Worm (Caenorhabditis elegans) whole organism, mixed stage, embryonic: Measurements from ENCODE around the gene C25H3.14.

ENCODE experiments used
- M03D4.4 ChIP-seq: sonication (generic microtip); optimal IDR thresholded peaks from 2 replicates; lab custom pipeline; 2017; ENCODE audit warnings: mild to moderate bottlenecking, missing genetic modification characterization, missing compliant biosample characterization
- bed-3 ChIP-seq: fragments of 200-800 bp; sonication (Bioruptor generic); optimal IDR thresholded peaks from 3 replicates; lab custom pipeline; 2018; ENCODE audit warnings: mild to moderate bottlenecking, missing genetic modification characterization, moderate library complexity, missing compliant biosample characterization
- blmp-1 ChIP-seq: fragments of 150-350 bp; optimal IDR thresholded peaks from 2 replicates; lab custom pipeline; 2014; ENCODE audit warnings: missing biosample characterization, missing genetic modification characterization
- ceh-39 ChIP-seq: fragments of 150-350 bp; optimal IDR thresholded peaks from 2 replicates; lab custom pipeline; 2014; ENCODE audit warnings: missing biosample characterization, missing genetic modification characterization
- ceh-43 ChIP-seq: fragments of 200-800 bp; sonication (Bioruptor generic); optimal IDR thresholded peaks from 2 replicates; lab custom pipeline; 2018; ENCODE audit warnings: mild to moderate bottlenecking, missing genetic modification characterization, moderate library complexity, missing compliant biosample characterization
- ceh-83 ChIP-seq: fragments of 200-800 bp; sonication (Bioruptor generic); optimal IDR thresholded peaks from 2 replicates; lab custom pipeline; 2018; ENCODE audit warnings: mild to moderate bottlenecking, missing genetic modification characterization, missing compliant biosample characterization
- cnd-1 ChIP-seq: fragments of 200-800 bp; sonication (Bioruptor generic); optimal IDR thresholded peaks from 2 replicates; lab custom pipeline; 2018; ENCODE audit warnings: mild to moderate bottlenecking, missing genetic modification characterization, missing compliant biosample characterization
- drap-1 ChIP-seq: fragments of 200-800 bp; sonication (Bioruptor generic); optimal IDR thresholded peaks from 3 replicates; lab custom pipeline; 2018; ENCODE audit warnings: mild to moderate bottlenecking, missing genetic modification characterization, missing compliant biosample characterization
- elt-1 ChIP-seq: sonication (generic microtip); optimal IDR thresholded peaks from 2 replicates; lab custom pipeline; 2017; ENCODE audit warnings: missing genetic modification characterization, mild to moderate bottlenecking, missing compliant biosample characterization, antibody characterized with exemption, moderate library complexity, borderline replicate concordance; ENCODE audit not compliant: insufficient read depth
- elt-3 ChIP-seq: fragments of 150-350 bp; optimal IDR thresholded peaks from 2 replicates; lab custom pipeline; 2014; ENCODE audit warnings: missing biosample characterization, missing genetic modification characterization
- flh-1 ChIP-seq: fragments of 200-800 bp; sonication (Bioruptor generic); optimal IDR thresholded peaks from 2 replicates; lab custom pipeline; 2018; ENCODE audit warnings: mild to moderate bottlenecking, missing genetic modification characterization, moderate library complexity, missing compliant biosample characterization
- hlh-1 ChIP-seq: fragments of 150-350 bp; optimal IDR thresholded peaks from 2 replicates; lab custom pipeline; 2014; ENCODE audit warnings: missing biosample characterization, missing genetic modification reagents, missing genetic modification characterization
- lin-13 ChIP-seq: fragments of 150-350 bp; optimal IDR thresholded peaks from 2 replicates; lab custom pipeline; 2014; ENCODE audit warnings: missing biosample characterization, missing genetic modification characterization
- lin-32 ChIP-seq: fragments of 200-800 bp; sonication (Bioruptor generic); optimal IDR thresholded peaks from 2 replicates; lab custom pipeline; 2018; ENCODE audit warnings: mild to moderate bottlenecking, missing genetic modification characterization, missing compliant biosample characterization
- lsy-2 ChIP-seq: fragments of 150-350 bp; optimal IDR thresholded peaks from 2 replicates; lab custom pipeline; 2014; ENCODE audit warnings: missing biosample characterization, missing genetic modification characterization
- mep-1 ChIP-seq: fragments of 150-350 bp; optimal IDR thresholded peaks from 2 replicates; lab custom pipeline; 2017; ENCODE audit warnings: missing biosample characterization, missing genetic modification reagents, missing genetic modification characterization, inconsistent platforms
- nhr-12 ChIP-seq: fragments of 150-350 bp; optimal IDR thresholded peaks from 2 replicates; lab custom pipeline; 2014; ENCODE audit warnings: missing biosample characterization, missing genetic modification characterization
- nhr-2 ChIP-seq: fragments of 150-350 bp; optimal IDR thresholded peaks from 2 replicates; lab custom pipeline; 2014; ENCODE audit warnings: missing biosample characterization, missing genetic modification characterization
- nhr-237 ChIP-seq: fragments of 150-350 bp; optimal IDR thresholded peaks from 2 replicates; lab custom pipeline; 2014; ENCODE audit warnings: missing biosample characterization, missing genetic modification characterization
- nhr-28 ChIP-seq: fragments of 150-350 bp; optimal IDR thresholded peaks from 2 replicates; lab custom pipeline; 2014; ENCODE audit warnings: missing biosample characterization, missing genetic modification characterization
- nhr-76 ChIP-seq: sonication (generic microtip); optimal IDR thresholded peaks from 2 replicates; lab custom pipeline; 2017; ENCODE audit warnings: missing biosample characterization, missing genetic modification characterization
- pha-4 ChIP-seq: fragments of 150-350 bp; optimal IDR thresholded peaks from 2 replicates; lab custom pipeline; 2018; ENCODE audit warnings: missing biosample characterization, missing genetic modification reagents, missing genetic modification characterization
- sem-2 ChIP-seq: fragments of 200-800 bp; sonication (Bioruptor generic); optimal IDR thresholded peaks from 2 replicates; lab custom pipeline; 2018; ENCODE audit warnings: mild to moderate bottlenecking, missing genetic modification characterization, missing compliant biosample characterization
- snpc-4 ChIP-seq: fragments of 150-350 bp; optimal IDR thresholded peaks from 2 replicates; lab custom pipeline; 2014; ENCODE audit warnings: missing biosample characterization, missing genetic modification characterization
- sptf-1 ChIP-seq: sonication (generic microtip); optimal IDR thresholded peaks from 2 replicates; lab custom pipeline; 2017; ENCODE audit warnings: mild to moderate bottlenecking, missing genetic modification characterization, moderate library complexity, missing compliant biosample characterization
- tbx-8 ChIP-seq: fragments of 200-800 bp; sonication (Bioruptor generic); optimal IDR thresholded peaks from 2 replicates; lab custom pipeline; 2018; ENCODE audit warnings: mild to moderate bottlenecking, missing genetic modification characterization, moderate library complexity, missing compliant biosample characterization
- unc-120 ChIP-seq: sonication (generic microtip); optimal IDR thresholded peaks from 2 replicates; lab custom pipeline; 2017; ENCODE audit warnings: missing genetic modification characterization, missing compliant biosample characterization; ENCODE audit not compliant: poor library complexity, severe bottlenecking
- unc-39 ChIP-seq: fragments of 150-350 bp; optimal IDR thresholded peaks from 2 replicates; lab custom pipeline; 2014; ENCODE audit warnings: missing biosample characterization, missing genetic modification characterization
- zip-8 ChIP-seq: fragments of 150-350 bp; optimal IDR thresholded peaks from 2 replicates; lab custom pipeline; 2014; ENCODE audit warnings: missing biosample characterization, missing genetic modification characterization
- ztf-11 ChIP-seq: fragments of 150-350 bp; optimal IDR thresholded peaks from 2 replicates; lab custom pipeline; 2014; ENCODE audit warnings: missing biosample characterization, missing genetic modification characterization

Gene C25H3.14

ce11 chrII:5736599-5736998 lies 41.7 kb downstream of the C25H3.14 start:
- TF ChIP-seq sem-2 (GFP tag; lab: Kevin White, UChicago) (no peak), nhr-237 (tag; lab: Kevin White, UChicago) (no peak), elt-1 (tag; lab: Kevin White, UChicago) (no peak), ceh-39 (no peak), blmp-1 (tag; lab: Kevin White, UChicago) (no peak)

DNA sequence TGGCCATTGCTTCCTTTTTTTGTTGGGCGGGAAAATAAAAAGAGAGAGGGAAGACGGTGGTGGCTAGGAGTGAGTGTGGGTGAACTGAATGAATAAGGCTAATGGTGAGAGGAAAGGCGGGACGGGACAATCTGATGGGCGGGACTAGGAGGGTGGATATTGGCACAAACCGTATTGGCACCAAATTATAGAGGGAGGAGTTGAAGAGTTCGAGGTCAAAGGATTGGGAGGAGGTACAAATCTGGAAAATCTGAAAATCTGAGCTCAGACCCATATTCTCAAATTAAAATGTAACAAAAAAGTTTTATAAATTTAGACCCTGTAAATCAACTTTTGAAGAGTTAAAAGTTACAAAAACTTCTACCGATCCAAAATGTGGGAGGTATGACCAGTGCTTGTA lies 43.9 kb downstream of the C25H3.14 start, which contains the start of gene hlh-14:
Gene hlh-14, minus strand, starts transcription at position 101 of the 400 bp plus-strand sequence.
- no peak for TF ChIP-seq snpc-4 (tag; lab: Kevin White, UChicago)
- TF ChIP-seq elt-1 (tag; lab: Kevin White, UChicago) = no peak

ce11 chrII:5742767-5743166 lies 47.9 kb downstream of the C25H3.14 start:
- no peak for TF ChIP-seq elt-3 (tag; lab: Kevin White, UChicago)
- TF ChIP-seq drap-1 = no peak
- no peak for TF ChIP-seq nhr-76
- no peak for TF ChIP-seq M03D4.4
- TF ChIP-seq unc-120 (tag; lab: Kevin White, UChicago) = no peak

DNA sequence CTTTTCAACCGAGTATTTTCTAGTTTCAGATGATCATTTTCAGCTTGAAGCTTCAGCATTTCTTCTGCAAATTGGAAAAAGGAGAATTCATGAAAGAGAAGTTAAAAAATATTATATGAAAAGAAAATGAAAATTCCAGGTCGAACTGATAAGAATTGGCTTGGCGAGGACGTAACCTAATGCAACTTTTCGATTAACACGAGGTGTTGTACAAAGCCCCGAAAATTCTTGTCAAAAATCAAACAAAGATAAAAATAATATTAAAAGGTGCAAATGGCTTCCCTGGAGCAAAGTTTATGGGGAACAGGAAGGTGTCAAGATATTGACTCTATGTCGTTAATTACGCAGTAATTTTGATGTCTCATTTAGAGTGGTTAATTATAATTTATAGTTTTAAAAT lies 49.4 kb downstream of the C25H3.14 start:
- TF ChIP-seq ceh-39 (no peak), tbx-8 (no peak), ztf-11 (tag; lab: Kevin White, UChicago) (no peak), pha-4 (tag; lab: Kevin White, UChicago) (no peak), nhr-12 (tag; lab: Kevin White, UChicago) (no peak), ceh-43 (GFP tag; lab: Kevin White, UChicago) (no peak), blmp-1 (tag; lab: Kevin White, UChicago) (no peak), drap-1 (no peak), lin-13 (tag; lab: Kevin White, UChicago) (no peak), unc-120 (tag; lab: Kevin White, UChicago) (no peak), ceh-83 (GFP tag; lab: Kevin White, UChicago) (no peak), snpc-4 (tag; lab: Kevin White, UChicago) (no peak), nhr-237 (tag; lab: Kevin White, UChicago) (no peak), cnd-1 (tag; lab: Kevin White, UChicago) (no peak), nhr-76 (no peak), nhr-2 (tag; lab: Kevin White, UChicago) (no peak), bed-3 (no peak), lin-32 (GFP tag; lab: Kevin White, UChicago) (no peak), elt-3 (tag; lab: Kevin White, UChicago) (no peak), lsy-2 (tag; lab: Kevin White, UChicago) (no peak)
- TF ChIP-seq, all 35 proteins: peak for 0

- no peak for TF ChIP-seq lin-13 (tag; lab: Kevin White, UChicago)
- TF ChIP-seq hlh-1 (tag; lab: Kevin White, UChicago) = no peak
- TF ChIP-seq mep-1 (tag; lab: Kevin White, UChicago) = no peak
- no peak for TF ChIP-seq ceh-83 (GFP tag; lab: Kevin White, UChicago)
- no peak for TF ChIP-seq unc-39 (tag; lab: Kevin White, UChicago)
- TF ChIP-seq zip-8 = peak; percentile 95
- TF ChIP-seq nhr-2 (tag; lab: Kevin White, UChicago) = peak; percentile 88
- no peak for TF ChIP-seq flh-1
- TF ChIP-seq sptf-1 (tag; lab: Kevin White, UChicago) = no peak
- TF ChIP-seq lin-32 (GFP tag; lab: Kevin White, UChicago) = no peak
- TF ChIP-seq nhr-28 (tag; lab: Kevin White, UChicago) = no peak
- no peak for TF ChIP-seq snpc-4 (tag; lab: Kevin White, UChicago)
- TF ChIP-seq cnd-1 (tag; lab: Kevin White, UChicago) = no peak
- TF ChIP-seq ceh-43 (GFP tag; lab: Kevin White, UChicago) = no peak
- TF ChIP-seq M03D4.4 = no peak
- TF ChIP-seq, all 35 proteins: peak for 2
These were observed 50.2 kb downstream of the C25H3.14 start, which contains the start of gene F10C1.9 for ce11 chrII:5745088-5745487. F10C1.9 (minus strand) TSS chrII:5745284.
